Worm (Caenorhabditis elegans): ENCODE results near the gene F13H8.3.

DNA sequence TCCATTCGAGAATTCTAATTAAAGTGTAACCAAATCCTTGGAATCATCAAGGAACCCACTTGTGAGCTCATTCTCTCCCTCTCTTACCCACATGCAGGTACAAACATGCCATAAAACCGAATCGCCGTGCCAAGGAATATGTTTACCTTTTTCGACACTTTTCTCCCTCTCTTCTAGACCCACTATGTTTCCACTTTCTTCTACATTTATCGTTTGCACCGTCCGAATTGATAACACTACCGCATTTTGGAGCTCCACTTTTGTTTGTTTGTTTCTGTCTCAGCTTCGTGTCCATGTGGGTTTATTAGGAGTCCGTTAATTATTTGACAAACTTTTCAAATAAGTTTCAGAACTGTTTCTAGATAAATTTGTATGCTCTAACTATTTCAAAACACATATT lies 18.1 kb downstream of the F13H8.3 start:
- TF ChIP-seq ref-1 (GFP tag; conservative IDR thresholded peaks at IDR 0.05) (no peak), ztf-29 (GFP tag; IDR thresholded peaks at IDR 0.05) (no peak), cog-1 (tag; optimal IDR thresholded peaks at IDR 0.05) (no peak), flt-1 (GFP tag; IDR thresholded peaks at IDR 0.05) (no peak), med-1 (GFP tag; optimal IDR thresholded peaks at IDR 0.05; ENCODE audit: insufficient read depth) (no peak), ztf-23 (GFP tag; IDR thresholded peaks at IDR 0.05) (no peak)

Measured in whole organism, midembryonic.